Fruit fly (Drosophila melanogaster): ENCODE measurements around the gene esg.

The esg gene

dm6 chr2L:15301841-15302240, 31.8 kb upstream of the esg start:
- no peak for TF ChIP-seq dmrt93B (GFP tag; optimal IDR thresholded peaks at IDR 0.05)
- no peak for TF ChIP-seq OdsH (GFP tag; optimal IDR thresholded peaks at IDR 0.05)
- TF ChIP-seq CG32264 (GFP tag; optimal IDR thresholded peaks at IDR 0.05), result no peak
- TF ChIP-seq brk (GFP tag; optimal IDR thresholded peaks at IDR 0.05), result no peak
- TF ChIP-seq psq (GFP tag; optimal IDR thresholded peaks at IDR 0.05), result no peak
- TF ChIP-seq Rel (GFP tag; optimal IDR thresholded peaks at IDR 0.05), result no peak
- TF ChIP-seq Rel (tag; optimal IDR thresholded peaks at IDR 0.05), result no peak
- no peak for TF ChIP-seq Dfd (GFP tag; optimal IDR thresholded peaks at IDR 0.05)
- TF ChIP-seq Mio (GFP tag; optimal IDR thresholded peaks at IDR 0.05), result no peak
- TF ChIP-seq GATAd (GFP tag; optimal IDR thresholded peaks at IDR 0.05), result no peak
- TF ChIP-seq rgr (GFP tag; optimal IDR thresholded peaks at IDR 0.05), result no peak
- no peak for TF ChIP-seq Hr78 (GFP tag; optimal IDR thresholded peaks at IDR 0.05)
- TF ChIP-seq Hnf4 (GFP tag; optimal IDR thresholded peaks at IDR 0.05), result no peak
- TF ChIP-seq br (GFP tag; optimal IDR thresholded peaks at IDR 0.05), result no peak
- TF ChIP-seq Vsx2 (GFP tag; optimal IDR thresholded peaks at IDR 0.05; ENCODE audit: partially characterized antibody), result no peak
- TF ChIP-seq dsf (GFP tag; optimal IDR thresholded peaks at IDR 0.05; ENCODE audit: borderline replicate concordance), result no peak

- TF ChIP-seq foxo (GFP tag; optimal IDR thresholded peaks at IDR 0.05) (peak in 1 of 2 experiments; percentile 67), br (GFP tag; optimal IDR thresholded peaks at IDR 0.05) (peak; percentile 54), CG32264 (GFP tag; optimal IDR thresholded peaks at IDR 0.05) (no peak), Dfd (GFP tag; optimal IDR thresholded peaks at IDR 0.05) (no peak), sv (GFP tag; optimal IDR thresholded peaks at IDR 0.05) (no peak), psq (GFP tag; optimal IDR thresholded peaks at IDR 0.05) (peak; percentile 68), HLH106 (tag; optimal IDR thresholded peaks at IDR 0.05) (peak; percentile 63), CrebA (GFP tag; optimal IDR thresholded peaks at IDR 0.05; ENCODE audit: borderline replicate concordance) (no peak), dmrt93B (GFP tag; optimal IDR thresholded peaks at IDR 0.05) (peak; percentile 38), h (GFP tag; optimal IDR thresholded peaks at IDR 0.05) (peak; percentile 74), rgr (GFP tag; optimal IDR thresholded peaks at IDR 0.05) (peak; percentile 53), brk (GFP tag; optimal IDR thresholded peaks at IDR 0.05) (no peak), CG9705 (GFP tag; optimal IDR thresholded peaks at IDR 0.05) (no peak), Abd-B (GFP tag; optimal IDR thresholded peaks at IDR 0.05) (no peak), lola (GFP tag; optimal IDR thresholded peaks at IDR 0.05) (no peak), OdsH (GFP tag; optimal IDR thresholded peaks at IDR 0.05) (peak; percentile 69), Rel (GFP tag; optimal IDR thresholded peaks at IDR 0.05) (no peak), Rel (tag; optimal IDR thresholded peaks at IDR 0.05) (no peak), Sp1 (GFP tag; optimal IDR thresholded peaks at IDR 0.05) (peak; percentile 72), woc (GFP tag; optimal IDR thresholded peaks at IDR 0.05) (peak; percentile 62), Vsx2 (GFP tag; optimal IDR thresholded peaks at IDR 0.05; ENCODE audit: partially characterized antibody) (no peak), Hr78 (GFP tag; optimal IDR thresholded peaks at IDR 0.05) (no peak), fru (GFP tag; optimal IDR thresholded peaks at IDR 0.05) (peak; percentile 76), sage (GFP tag; optimal IDR thresholded peaks at IDR 0.05) (no peak), ey (GFP tag; optimal IDR thresholded peaks at IDR 0.05) (peak; percentile 23), Dif (GFP tag; optimal IDR thresholded peaks at IDR 0.05; ENCODE audit: partially characterized antibody) (no peak), dsf (GFP tag; optimal IDR thresholded peaks at IDR 0.05; ENCODE audit: borderline replicate concordance) (no peak), pan (optimal IDR thresholded peaks at IDR 0.05) (no peak), Hr83 (GFP tag; optimal IDR thresholded peaks at IDR 0.05; ENCODE audit: poor library complexity, severe bottlenecking) (no peak), N (GFP tag; optimal IDR thresholded peaks at IDR 0.05) (no peak), tai (GFP tag; optimal IDR thresholded peaks at IDR 0.05) (no peak), jim (GFP tag; optimal IDR thresholded peaks at IDR 0.05) (no peak), Jra (GFP tag; optimal IDR thresholded peaks at IDR 0.05) (peak; percentile 33), dl (GFP tag; optimal IDR thresholded peaks at IDR 0.05; ENCODE audit: insufficient read depth in 1 of 2, partially characterized antibody in 2 of 2) (no peak), Hnf4 (GFP tag; optimal IDR thresholded peaks at IDR 0.05) (peak; percentile 28), usp (GFP tag; optimal IDR thresholded peaks at IDR 0.05) (no peak), GATAd (GFP tag; optimal IDR thresholded peaks at IDR 0.05) (no peak), Mio (GFP tag; optimal IDR thresholded peaks at IDR 0.05) (no peak), Myc (optimal IDR thresholded peaks at IDR 0.05) (no peak)
These were observed 29.3 kb upstream of the esg start for dm6 chr2L:15304359-15304758.
